Fruit fly (Drosophila melanogaster): ENCODE measurements around the gene Ocho.

Gene Ocho

dm6 chr3L:14970213-14970612 is 4.4 kb upstream of the Ocho start (continued):
- TF ChIP-seq zen (tag; optimal IDR thresholded peaks at IDR 0.05) (peak; percentile 48), sd (tag; optimal IDR thresholded peaks at IDR 0.05) (no peak), gcm (GFP tag; optimal IDR thresholded peaks at IDR 0.05) (peak; percentile 9)

- TF ChIP-seq CG1233 (GFP tag; optimal IDR thresholded peaks at IDR 0.05) (peak; percentile 15), oc (tag; optimal IDR thresholded peaks at IDR 0.05) (peak; percentile 18), ro (GFP tag; IDR thresholded peaks at IDR 0.05) (no peak), Bdp1 (GFP tag; optimal IDR thresholded peaks at IDR 0.05) (no peak), Ets65A (GFP tag) (no peak), CG10979 (tag; optimal IDR thresholded peaks at IDR 0.05) (peak; percentile 31), ato (GFP tag; IDR thresholded peaks at IDR 0.05; ENCODE audit: partially characterized antibody) (no peak), CG34224 (GFP tag; IDR thresholded peaks at IDR 0.05; ENCODE audit: partially characterized antibody) (no peak), h (optimal IDR thresholded peaks at IDR 0.05) (no peak), row (GFP tag; IDR thresholded peaks at IDR 0.05) (peak; percentile 64), CG5245 (GFP tag; optimal IDR thresholded peaks at IDR 0.05) (no peak), ci (GFP tag; IDR thresholded peaks at IDR 0.05) (0 out of 3 replicates have a peak, but pooled peaks have one; percentile 16), Kr (GFP tag; optimal IDR thresholded peaks at IDR 0.05) (peak; percentile 85), grau (tag; optimal IDR thresholded peaks at IDR 0.05) (peak; percentile 99), Atf-2 (GFP tag; optimal IDR thresholded peaks at IDR 0.05) (peak; percentile 5), trem (tag; optimal IDR thresholded peaks at IDR 0.05) (peak; percentile 11), crp (GFP tag; optimal IDR thresholded peaks at IDR 0.05) (no peak), CoRest (tag; optimal IDR thresholded peaks at IDR 0.05) (peak; percentile 1), Nf-YC (tag; optimal IDR thresholded peaks at IDR 0.05) (peak; percentile 74), shn (GFP tag; optimal IDR thresholded peaks at IDR 0.05) (peak; percentile 35), chif (GFP tag; optimal IDR thresholded peaks at IDR 0.05) (peak in 1 of 2 experiments; percentile 65), Gsc (GFP tag; IDR thresholded peaks at IDR 0.05) (no peak), CG30403 (GFP tag; optimal IDR thresholded peaks at IDR 0.05) (no peak), CG10654 (GFP tag; optimal IDR thresholded peaks at IDR 0.05) (no peak), hth (optimal IDR thresholded peaks at IDR 0.05) (peak; percentile 96), fd96Cb (tag; optimal IDR thresholded peaks at IDR 0.05) (peak; percentile 8), pros (GFP tag; optimal IDR thresholded peaks at IDR 0.05) (peak; percentile 58), CG2712 (tag; optimal IDR thresholded peaks at IDR 0.05) (peak; percentile 16), CG4404 (GFP tag; IDR thresholded peaks at IDR 0.05) (peak; percentile 79; the same call in 1 of the 2 replicates), pum (GFP tag; optimal IDR thresholded peaks at IDR 0.05) (peak; percentile 11), CG31365 (tag; optimal IDR thresholded peaks at IDR 0.05) (no peak), CG8765 (GFP tag; IDR thresholded peaks at IDR 0.05) (peak; percentile 68; the same call in 1 of the 2 replicates), D (optimal IDR thresholded peaks at IDR 0.05) (peak; percentile 31), D (GFP tag; optimal IDR thresholded peaks at IDR 0.05) (peak; percentile 32), CG30431 (GFP tag; optimal IDR thresholded peaks at IDR 0.05) (peak; percentile 33), gcm2 (GFP tag; optimal IDR thresholded peaks at IDR 0.05) (no peak), CG10267 (tag; optimal IDR thresholded peaks at IDR 0.05) (peak; percentile 6), dan (GFP tag; IDR thresholded peaks at IDR 0.05) (no peak), nerfin-1 (tag; optimal IDR thresholded peaks at IDR 0.05) (peak; percentile 63), p53 (GFP tag; optimal IDR thresholded peaks at IDR 0.05) (no peak), tin (GFP tag; optimal IDR thresholded peaks at IDR 0.05) (no peak), Elba2 (GFP tag; optimal IDR thresholded peaks at IDR 0.05) (peak; percentile 94), CTCF (GFP tag; optimal IDR thresholded peaks at IDR 0.05) (no peak), lilli (GFP tag; optimal IDR thresholded peaks at IDR 0.05) (peak; percentile 11), CG15479 (GFP tag; optimal IDR thresholded peaks at IDR 0.05) (peak; percentile 92), zf30C (GFP tag; optimal IDR thresholded peaks at IDR 0.05) (no peak), eve (GFP tag; optimal IDR thresholded peaks at IDR 0.05) (no peak)
Measured at dm6 chr3L:14971893-14972624, 2.6 kb upstream of the Ocho start.
